Fruit fly (Drosophila melanogaster) whole organism, prepupa: ENCODE measurements around the gene eIF2gamma.

Experiments used
- CG11294 ChIP-seq: fragments of 200-800 bp; sonication (Bioruptor generic); IDR thresholded peaks from 2 replicates; pipeline ENCODE4 v1.3.6; 2022; ENCODE audit warnings: missing biosample characterization, missing genetic modification characterization
- CG1621 ChIP-seq: fragments of 200-800 bp; sonication (Bioruptor generic); optimal IDR thresholded peaks from 3 replicates; lab custom pipeline; 2018; ENCODE audit warnings: missing biosample characterization, mild to moderate bottlenecking, missing genetic modification characterization
- CG16779 ChIP-seq: fragments of 200-800 bp; sonication (Bioruptor generic); optimal IDR thresholded peaks from 3 replicates; lab custom pipeline; 2017; ENCODE audit warnings: missing biosample characterization, mild to moderate bottlenecking, missing genetic modification characterization

- no peak for TF ChIP-seq CG1621 (tag; lab: Kevin White, UChicago)
- TF ChIP-seq CG11294 (GFP tag; lab: Robert Waterston, UW), result no peak
- TF ChIP-seq CG16779 (tag; lab: Kevin White, UChicago), result no peak
These were observed 25.5 kb upstream of the eIF2gamma start for dm6 chr3R:15288802-15289201.
